Worm (Caenorhabditis elegans) whole organism, mixed stage, embryonic: ENCODE measurements around the gene cpna-2.

Source experiments
- M03D4.4 ChIP-seq: sonication (generic microtip); optimal IDR thresholded peaks from 2 replicates; lab custom pipeline; 2017; ENCODE audit warnings: mild to moderate bottlenecking, missing genetic modification characterization, missing compliant biosample characterization
- bed-3 ChIP-seq: fragments of 200-800 bp; sonication (Bioruptor generic); optimal IDR thresholded peaks from 3 replicates; lab custom pipeline; 2018; ENCODE audit warnings: mild to moderate bottlenecking, missing genetic modification characterization, moderate library complexity, missing compliant biosample characterization
- blmp-1 ChIP-seq: fragments of 150-350 bp; optimal IDR thresholded peaks from 2 replicates; lab custom pipeline; 2014; ENCODE audit warnings: missing biosample characterization, missing genetic modification characterization
- ceh-39 ChIP-seq: fragments of 150-350 bp; optimal IDR thresholded peaks from 2 replicates; lab custom pipeline; 2014; ENCODE audit warnings: missing biosample characterization, missing genetic modification characterization
- ceh-43 ChIP-seq: fragments of 200-800 bp; sonication (Bioruptor generic); optimal IDR thresholded peaks from 2 replicates; lab custom pipeline; 2018; ENCODE audit warnings: mild to moderate bottlenecking, missing genetic modification characterization, moderate library complexity, missing compliant biosample characterization
- ceh-83 ChIP-seq: fragments of 200-800 bp; sonication (Bioruptor generic); optimal IDR thresholded peaks from 2 replicates; lab custom pipeline; 2018; ENCODE audit warnings: mild to moderate bottlenecking, missing genetic modification characterization, missing compliant biosample characterization
- ces-1 ChIP-seq: fragments of 150-350 bp; optimal IDR thresholded peaks from 2 replicates; lab custom pipeline; 2014; ENCODE audit warnings: missing biosample characterization, missing genetic modification reagents, missing genetic modification characterization
- cnd-1 ChIP-seq: fragments of 200-800 bp; sonication (Bioruptor generic); optimal IDR thresholded peaks from 2 replicates; lab custom pipeline; 2018; ENCODE audit warnings: mild to moderate bottlenecking, missing genetic modification characterization, missing compliant biosample characterization
- drap-1 ChIP-seq: fragments of 200-800 bp; sonication (Bioruptor generic); optimal IDR thresholded peaks from 3 replicates; lab custom pipeline; 2018; ENCODE audit warnings: mild to moderate bottlenecking, missing genetic modification characterization, missing compliant biosample characterization
- elt-1 ChIP-seq: sonication (generic microtip); optimal IDR thresholded peaks from 2 replicates; lab custom pipeline; 2017; ENCODE audit warnings: missing genetic modification characterization, mild to moderate bottlenecking, missing compliant biosample characterization, antibody characterized with exemption, moderate library complexity, borderline replicate concordance; ENCODE audit not compliant: insufficient read depth
- elt-3 ChIP-seq: fragments of 150-350 bp; optimal IDR thresholded peaks from 2 replicates; lab custom pipeline; 2014; ENCODE audit warnings: missing biosample characterization, missing genetic modification characterization
- flh-1 ChIP-seq: fragments of 200-800 bp; sonication (Bioruptor generic); optimal IDR thresholded peaks from 2 replicates; lab custom pipeline; 2018; ENCODE audit warnings: mild to moderate bottlenecking, missing genetic modification characterization, moderate library complexity, missing compliant biosample characterization
- ham-2 ChIP-seq: fragments of 200-800 bp; sonication (Bioruptor generic); optimal IDR thresholded peaks from 2 replicates; lab custom pipeline; 2018; ENCODE audit warnings: mild to moderate bottlenecking, missing genetic modification characterization, missing compliant biosample characterization
- hlh-1 ChIP-seq: fragments of 150-350 bp; optimal IDR thresholded peaks from 2 replicates; lab custom pipeline; 2014; ENCODE audit warnings: missing biosample characterization, missing genetic modification reagents, missing genetic modification characterization
- lin-13 ChIP-seq: fragments of 150-350 bp; optimal IDR thresholded peaks from 2 replicates; lab custom pipeline; 2014; ENCODE audit warnings: missing biosample characterization, missing genetic modification characterization
- lin-32 ChIP-seq: fragments of 200-800 bp; sonication (Bioruptor generic); optimal IDR thresholded peaks from 2 replicates; lab custom pipeline; 2018; ENCODE audit warnings: mild to moderate bottlenecking, missing genetic modification characterization, missing compliant biosample characterization
- lsy-2 ChIP-seq: fragments of 150-350 bp; optimal IDR thresholded peaks from 2 replicates; lab custom pipeline; 2014; ENCODE audit warnings: missing biosample characterization, missing genetic modification characterization
- mab-5 ChIP-seq: fragments of 150-350 bp; optimal IDR thresholded peaks from 2 replicates; lab custom pipeline; 2014; ENCODE audit warnings: missing biosample characterization, missing genetic modification characterization
- mep-1 ChIP-seq: fragments of 150-350 bp; optimal IDR thresholded peaks from 2 replicates; lab custom pipeline; 2017; ENCODE audit warnings: missing biosample characterization, missing genetic modification reagents, missing genetic modification characterization, inconsistent platforms
- mls-2 ChIP-seq: sonication (generic microtip); optimal IDR thresholded peaks from 2 replicates; lab custom pipeline; 2016; ENCODE audit warnings: mild to moderate bottlenecking, missing genetic modification characterization, moderate library complexity, missing compliant biosample characterization
- nhr-12 ChIP-seq: fragments of 150-350 bp; optimal IDR thresholded peaks from 2 replicates; lab custom pipeline; 2014; ENCODE audit warnings: missing biosample characterization, missing genetic modification characterization
- nhr-2 ChIP-seq: fragments of 150-350 bp; optimal IDR thresholded peaks from 2 replicates; lab custom pipeline; 2014; ENCODE audit warnings: missing biosample characterization, missing genetic modification characterization
- nhr-237 ChIP-seq: fragments of 150-350 bp; optimal IDR thresholded peaks from 2 replicates; lab custom pipeline; 2014; ENCODE audit warnings: missing biosample characterization, missing genetic modification characterization
- nhr-28 ChIP-seq: fragments of 150-350 bp; optimal IDR thresholded peaks from 2 replicates; lab custom pipeline; 2014; ENCODE audit warnings: missing biosample characterization, missing genetic modification characterization
- nhr-76 ChIP-seq: sonication (generic microtip); optimal IDR thresholded peaks from 2 replicates; lab custom pipeline; 2017; ENCODE audit warnings: missing biosample characterization, missing genetic modification characterization
- pha-4 ChIP-seq: fragments of 150-350 bp; optimal IDR thresholded peaks from 2 replicates; lab custom pipeline; 2018; ENCODE audit warnings: missing biosample characterization, missing genetic modification reagents, missing genetic modification characterization
- sem-2 ChIP-seq: fragments of 200-800 bp; sonication (Bioruptor generic); optimal IDR thresholded peaks from 2 replicates; lab custom pipeline; 2018; ENCODE audit warnings: mild to moderate bottlenecking, missing genetic modification characterization, missing compliant biosample characterization
- snpc-4 ChIP-seq: fragments of 150-350 bp; optimal IDR thresholded peaks from 2 replicates; lab custom pipeline; 2014; ENCODE audit warnings: missing biosample characterization, missing genetic modification characterization
- sptf-1 ChIP-seq: sonication (generic microtip); optimal IDR thresholded peaks from 2 replicates; lab custom pipeline; 2017; ENCODE audit warnings: mild to moderate bottlenecking, missing genetic modification characterization, moderate library complexity, missing compliant biosample characterization
- tbx-8 ChIP-seq: fragments of 200-800 bp; sonication (Bioruptor generic); optimal IDR thresholded peaks from 2 replicates; lab custom pipeline; 2018; ENCODE audit warnings: mild to moderate bottlenecking, missing genetic modification characterization, moderate library complexity, missing compliant biosample characterization
- unc-120 ChIP-seq: sonication (generic microtip); optimal IDR thresholded peaks from 2 replicates; lab custom pipeline; 2017; ENCODE audit warnings: missing genetic modification characterization, missing compliant biosample characterization; ENCODE audit not compliant: poor library complexity, severe bottlenecking
- unc-39 ChIP-seq: fragments of 150-350 bp; optimal IDR thresholded peaks from 2 replicates; lab custom pipeline; 2014; ENCODE audit warnings: missing biosample characterization, missing genetic modification characterization
- unc-62 ChIP-seq: fragments of 150-350 bp; optimal IDR thresholded peaks from 2 replicates; lab custom pipeline; 2014; ENCODE audit warnings: missing biosample characterization, missing genetic modification reagents, missing genetic modification characterization
- zip-8 ChIP-seq: fragments of 150-350 bp; optimal IDR thresholded peaks from 2 replicates; lab custom pipeline; 2014; ENCODE audit warnings: missing biosample characterization, missing genetic modification characterization
- ztf-11 ChIP-seq: fragments of 150-350 bp; optimal IDR thresholded peaks from 2 replicates; lab custom pipeline; 2014; ENCODE audit warnings: missing biosample characterization, missing genetic modification characterization

Gene cpna-2

ce11 chrII:7705152-7705551 lies 19.6 kb upstream of the cpna-2 start, which contains the start of gene B0495.7:
Gene B0495.7 (minus strand): TSS chrII:7705233.
- TF ChIP-seq ceh-39: no peak
- no peak for TF ChIP-seq ces-1 (GFP tag; lab: Kevin White, UChicago)
- TF ChIP-seq tbx-8 (GFP tag; lab: Kevin White, UChicago): no peak
- TF ChIP-seq snpc-4 (tag; lab: Kevin White, UChicago): no peak
- TF ChIP-seq drap-1: no peak
- no peak for TF ChIP-seq nhr-2 (tag; lab: Kevin White, UChicago)
- no peak for TF ChIP-seq flh-1 (GFP tag; lab: Kevin White, UChicago)
- TF ChIP-seq bed-3 (GFP tag; lab: Kevin White, UChicago): no peak
- TF ChIP-seq unc-120 (tag; lab: Kevin White, UChicago): no peak
- TF ChIP-seq sem-2 (GFP tag; lab: Kevin White, UChicago): no peak
- TF ChIP-seq, all 35 proteins: peak for 0

DNA sequence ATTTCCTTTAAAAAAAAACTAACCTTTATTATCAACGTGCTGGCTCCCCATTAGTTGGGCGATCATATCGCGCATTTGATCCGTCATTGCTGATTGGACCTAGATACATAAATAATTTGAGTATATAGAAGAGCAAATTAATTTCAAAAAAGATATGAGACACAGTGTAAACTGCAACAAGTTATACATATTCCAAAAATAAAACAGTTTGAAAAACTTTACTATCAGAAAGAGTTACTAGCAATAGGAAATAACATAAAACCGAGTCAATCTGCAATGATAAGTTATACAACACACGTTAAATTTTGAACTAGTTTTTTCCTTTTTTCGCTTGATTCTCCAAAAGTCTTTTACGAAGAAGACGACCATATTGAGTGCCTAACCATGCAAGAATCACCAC lies 17.3 kb upstream of the cpna-2 start, which contains the start of gene luc-7L:
TSS of gene luc-7L (minus strand) at position 101 of the 400 bp plus-strand sequence.
- TF ChIP-seq lsy-2 (tag; lab: Kevin White, UChicago): no peak
- no peak for TF ChIP-seq ces-1 (GFP tag; lab: Kevin White, UChicago)
- TF ChIP-seq unc-62: no peak
- TF ChIP-seq unc-39: no peak
- TF ChIP-seq ceh-83 (GFP tag; lab: Kevin White, UChicago): no peak
- no peak for TF ChIP-seq ceh-39
- TF ChIP-seq lin-13 (tag; lab: Kevin White, UChicago): no peak
- no peak for TF ChIP-seq ceh-43 (GFP tag; lab: Kevin White, UChicago)
- TF ChIP-seq mls-2 (tag; lab: Kevin White, UChicago): no peak
- TF ChIP-seq hlh-1 (tag; lab: Kevin White, UChicago): no peak
- TF ChIP-seq nhr-237 (tag; lab: Kevin White, UChicago): no peak
- TF ChIP-seq blmp-1 (tag; lab: Kevin White, UChicago): no peak
- no peak for TF ChIP-seq nhr-2 (tag; lab: Kevin White, UChicago)
- TF ChIP-seq mab-5: no peak
- no peak for TF ChIP-seq zip-8
- no peak for TF ChIP-seq flh-1 (GFP tag; lab: Kevin White, UChicago)

DNA sequence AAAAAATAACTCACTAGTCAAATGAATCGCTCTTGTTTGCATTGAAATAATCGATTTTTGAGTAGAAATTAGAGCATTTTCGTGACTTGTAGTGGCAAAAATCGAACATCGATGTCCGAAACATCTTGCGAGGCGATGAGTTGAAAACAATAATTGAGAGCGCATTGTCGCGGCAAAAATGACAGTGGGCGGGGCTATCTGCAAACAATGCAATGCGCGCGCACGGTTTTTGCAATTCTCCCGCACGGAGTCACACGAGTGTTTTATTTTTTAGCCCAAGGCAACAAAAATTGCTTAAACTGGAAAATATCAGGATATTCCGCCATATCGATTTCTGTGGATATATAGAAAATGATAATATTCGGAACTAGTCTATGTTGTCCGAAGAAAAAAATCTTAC lies 16.2 kb upstream of the cpna-2 start, which contains the start of gene B0495.9:
TSS of gene B0495.9 (minus strand) at position 171 of the 400 bp plus-strand sequence.
- TF ChIP-seq tbx-8 (GFP tag; lab: Kevin White, UChicago) (peak; percentile 73), zip-8 (no peak), lin-32 (peak; percentile 88), elt-3 (tag; lab: Kevin White, UChicago) (no peak), flh-1 (GFP tag; lab: Kevin White, UChicago) (peak; percentile 77), unc-120 (tag; lab: Kevin White, UChicago) (peak; percentile 75), sptf-1 (peak; percentile 96), cnd-1 (peak; percentile 92), ceh-43 (GFP tag; lab: Kevin White, UChicago) (peak; percentile 90), nhr-237 (tag; lab: Kevin White, UChicago) (peak; percentile 8), ham-2 (GFP tag; lab: Kevin White, UChicago) (peak; percentile 83), lsy-2 (tag; lab: Kevin White, UChicago) (peak; percentile 69), pha-4 (tag; lab: Kevin White, UChicago) (peak; percentile 45), bed-3 (GFP tag; lab: Kevin White, UChicago) (peak; percentile 79), nhr-12 (tag; lab: Kevin White, UChicago) (peak; percentile 95), unc-62 (no peak), mls-2 (tag; lab: Kevin White, UChicago) (peak; percentile 96), ceh-39 (peak; percentile 27), ceh-83 (GFP tag; lab: Kevin White, UChicago) (peak; percentile 81), ces-1 (GFP tag; lab: Kevin White, UChicago) (peak; percentile 48), nhr-2 (tag; lab: Kevin White, UChicago) (no peak), mep-1 (tag; lab: Kevin White, UChicago) (peak; percentile 33), drap-1 (peak; percentile 91), lin-13 (tag; lab: Kevin White, UChicago) (peak; percentile 79), mab-5 (peak; percentile 23), M03D4.4 (tag; lab: Kevin White, UChicago) (peak; percentile 90), nhr-76 (tag; lab: Kevin White, UChicago) (peak; percentile 93), snpc-4 (tag; lab: Kevin White, UChicago) (no peak), sem-2 (GFP tag; lab: Kevin White, UChicago) (peak; percentile 76), blmp-1 (tag; lab: Kevin White, UChicago) (peak; percentile 69), ztf-11 (tag; lab: Kevin White, UChicago) (peak; percentile 94), hlh-1 (tag; lab: Kevin White, UChicago) (peak; percentile 71), nhr-28 (tag; lab: Kevin White, UChicago) (peak; percentile 3), elt-1 (tag; lab: Kevin White, UChicago) (peak; percentile 73), unc-39 (peak; percentile 87)
